Worm (Caenorhabditis elegans): Measurements from ENCODE around the gene mec-4.

mec-4 gene

ce11 chrX:16773421-16773820 lies 33.5 kb downstream of the mec-4 start:
- TF ChIP-seq ztf-29 (GFP tag; IDR thresholded peaks at IDR 0.05): no peak
- no peak for TF ChIP-seq ref-1 (GFP tag; conservative IDR thresholded peaks at IDR 0.05)
- TF ChIP-seq ztf-23 (GFP tag; IDR thresholded peaks at IDR 0.05): no peak
- no peak for TF ChIP-seq flt-1 (GFP tag; IDR thresholded peaks at IDR 0.05)
- TF ChIP-seq klf-2 (GFP tag; conservative IDR thresholded peaks at IDR 0.05): no peak
- no peak for TF ChIP-seq med-1 (GFP tag; optimal IDR thresholded peaks at IDR 0.05; ENCODE audit: insufficient read depth)
- no peak for TF ChIP-seq tab-1 (GFP tag; IDR thresholded peaks at IDR 0.05)

- no peak for TF ChIP-seq ref-1 (GFP tag; conservative IDR thresholded peaks at IDR 0.05)
- TF ChIP-seq ztf-23 (GFP tag; IDR thresholded peaks at IDR 0.05): no peak
- no peak for TF ChIP-seq med-1 (GFP tag; optimal IDR thresholded peaks at IDR 0.05; ENCODE audit: insufficient read depth)
- no peak for TF ChIP-seq T22C8.4 (GFP tag; IDR thresholded peaks at IDR 0.05)
- no peak for TF ChIP-seq cog-1 (tag; optimal IDR thresholded peaks at IDR 0.05)
- TF ChIP-seq ztf-29 (GFP tag; IDR thresholded peaks at IDR 0.05): no peak
- TF ChIP-seq tab-1 (GFP tag; IDR thresholded peaks at IDR 0.05): no peak
- TF ChIP-seq klf-2 (GFP tag; conservative IDR thresholded peaks at IDR 0.05): no peak
- TF ChIP-seq flt-1 (GFP tag; IDR thresholded peaks at IDR 0.05): no peak
Observed at ce11 chrX:16772112-16772731, 34.7 kb downstream of the mec-4 start.

- TF ChIP-seq ztf-23 (GFP tag; IDR thresholded peaks at IDR 0.05) (peak; percentile 57; the same call in 1 of the 2 replicates), flt-1 (GFP tag; IDR thresholded peaks at IDR 0.05) (no peak), tab-1 (GFP tag; IDR thresholded peaks at IDR 0.05) (0 out of 2 replicates have a peak, but pooled peaks have one; percentile 22)
Observed at ce11 chrX:16770919-16771318, 36.0 kb downstream of the mec-4 start.

- TF ChIP-seq med-1 (GFP tag; optimal IDR thresholded peaks at IDR 0.05; ENCODE audit: insufficient read depth) (no peak), ztf-29 (GFP tag; IDR thresholded peaks at IDR 0.05) (no peak), cog-1 (tag; optimal IDR thresholded peaks at IDR 0.05) (no peak), ztf-23 (GFP tag; IDR thresholded peaks at IDR 0.05) (no peak), klf-2 (GFP tag; conservative IDR thresholded peaks at IDR 0.05) (no peak)
Observed at ce11 chrX:16770398-16770797, 36.5 kb downstream of the mec-4 start, which contains the start of gene mct-6. Gene mct-6 (minus strand): TSS chrX:16770498.

ce11 chrX:16762529-16762928 lies 44.4 kb downstream of the mec-4 start, which contains the start of gene C10E2.1:
Gene C10E2.1 (plus strand): TSS chrX:16762829.
- no peak for TF ChIP-seq tab-1 (GFP tag; IDR thresholded peaks at IDR 0.05)
- no peak for TF ChIP-seq klf-2 (GFP tag; conservative IDR thresholded peaks at IDR 0.05)
- TF ChIP-seq med-1 (GFP tag; optimal IDR thresholded peaks at IDR 0.05; ENCODE audit: insufficient read depth): no peak
- no peak for TF ChIP-seq ref-1 (GFP tag; conservative IDR thresholded peaks at IDR 0.05)
- no peak for TF ChIP-seq ztf-23 (GFP tag; IDR thresholded peaks at IDR 0.05)
- no peak for TF ChIP-seq cog-1 (tag; optimal IDR thresholded peaks at IDR 0.05)
- no peak for TF ChIP-seq flt-1 (GFP tag; IDR thresholded peaks at IDR 0.05)
- TF ChIP-seq ztf-29 (GFP tag; IDR thresholded peaks at IDR 0.05): no peak
- no peak for TF ChIP-seq T22C8.4 (GFP tag; IDR thresholded peaks at IDR 0.05)

- TF ChIP-seq flt-1 (GFP tag; IDR thresholded peaks at IDR 0.05) (no peak), klf-2 (GFP tag; conservative IDR thresholded peaks at IDR 0.05) (no peak), ztf-29 (GFP tag; IDR thresholded peaks at IDR 0.05) (no peak), cog-1 (tag; optimal IDR thresholded peaks at IDR 0.05) (no peak)
Observed at ce11 chrX:16754474-16754873, 52.4 kb downstream of the mec-4 start, which contains the start of gene C10E2.5. Gene C10E2.5 (minus strand): TSS chrX:16754574.

All from whole organism, midembryonic.